Worm (Caenorhabditis elegans) whole organism, L4 larva: ENCODE measurements around the gene nhr-248.

Experiments
- F37D6.2 ChIP-seq: sonication (generic microtip); optimal IDR thresholded peaks from 2 replicates; lab custom pipeline; 2016; ENCODE audit warnings: mild to moderate bottlenecking, missing genetic modification characterization, missing compliant biosample characterization
- F44E2.7 ChIP-seq: fragments of 200-800 bp; sonication (Bioruptor generic); IDR thresholded peaks from 2 replicates; pipeline ENCODE4 v2.1.2; 2022; ENCODE audit warnings: missing genetic modification characterization, missing compliant biosample characterization
- R02D3.7 ChIP-seq: fragments of 150-350 bp; sonication (generic microtip); optimal IDR thresholded peaks from 3 replicates; lab custom pipeline; 2014; ENCODE audit warnings: missing biosample characterization, missing genetic modification characterization
- T20F7.1 ChIP-seq: fragments of 200-800 bp; sonication (Bioruptor generic); optimal IDR thresholded peaks from 2 replicates; lab custom pipeline; 2018; ENCODE audit warnings: mild to moderate bottlenecking, missing genetic modification characterization, missing compliant biosample characterization
- T26A8.4 ChIP-seq: fragments of 200-800 bp; sonication (Bioruptor generic); IDR thresholded peaks from 2 replicates; pipeline ENCODE4 v1.3.6; 2022; ENCODE audit warnings: missing genetic modification characterization, missing compliant biosample characterization
- Y75B8A.6 ChIP-seq: fragments of 200-800 bp; sonication (Bioruptor generic); IDR thresholded peaks from 2 replicates; pipeline ENCODE4 v1.3.6; 2022; ENCODE audit warnings: missing genetic modification reagents, missing genetic modification characterization, missing compliant biosample characterization
- ZK337.2 ChIP-seq: fragments of 200-800 bp; sonication (Bioruptor generic); IDR thresholded peaks from 2 replicates; pipeline ENCODE4 v1.3.6; 2022; ENCODE audit warnings: missing genetic modification reagents, missing genetic modification characterization, missing compliant biosample characterization
- ZK546.5 ChIP-seq, 2 experiments: sonication (generic microtip); optimal IDR thresholded peaks; 2 replicates each; lab custom pipeline; 2017; ENCODE audit warnings: missing biosample characterization in 2 of 2, missing genetic modification characterization in 2 of 2
- aha-1 ChIP-seq: fragments of 150-350 bp; peaks from one replicate; lab custom pipeline; 2014; ENCODE audit warnings: missing biosample characterization, missing genetic modification characterization
- ama-1 ChIP-seq: fragments of 150-350 bp; optimal IDR thresholded peaks from 2 replicates; lab custom pipeline; 2014; ENCODE audit warnings: inconsistent platforms, mixed read lengths
- arid-1 ChIP-seq: fragments of 200-800 bp; sonication (Bioruptor generic); conservative IDR thresholded peaks from 2 replicates; pipeline ENCODE4 v1.3.6; 2022; ENCODE audit warnings: missing genetic modification reagents, missing genetic modification characterization, missing compliant biosample characterization
- daf-12 ChIP-seq: fragments of 150-350 bp; optimal IDR thresholded peaks from 2 replicates; lab custom pipeline; 2014; ENCODE audit warnings: missing biosample characterization, missing genetic modification reagents, missing genetic modification characterization
- daf-16 ChIP-seq, 3 experiments: sonication (generic microtip); optimal IDR thresholded peaks; 2 replicates each; lab custom pipeline; 2016 to 2017; ENCODE audit warnings: missing genetic modification characterization in 3 of 3, missing genetic modification reagents in 3 of 3, mild to moderate bottlenecking in 2 of 3, missing compliant biosample characterization in 2 of 3, missing biosample characterization in 1 of 3, moderate library complexity in 1 of 3
- dmd-6 ChIP-seq: fragments of 200-800 bp; sonication (Bioruptor generic); IDR thresholded peaks from 2 replicates; pipeline ENCODE4 v1.3.6; 2022; ENCODE audit warnings: missing genetic modification reagents, missing genetic modification characterization, missing compliant biosample characterization
- dpl-1 ChIP-seq: fragments of 150-350 bp; optimal IDR thresholded peaks from 2 replicates; lab custom pipeline; 2014; ENCODE audit warnings: missing biosample characterization, missing genetic modification reagents, missing genetic modification characterization
- hlh-11 ChIP-seq: fragments of 200-800 bp; sonication (Bioruptor generic); optimal IDR thresholded peaks from 2 replicates; lab custom pipeline; 2018; ENCODE audit warnings: mild to moderate bottlenecking, missing genetic modification characterization, missing compliant biosample characterization
- hmg-1.1 ChIP-seq: fragments of 200-800 bp; sonication (Bioruptor generic); IDR thresholded peaks from 2 replicates; pipeline ENCODE4 v1.3.6; 2022; ENCODE audit warnings: missing genetic modification reagents, missing genetic modification characterization, missing compliant biosample characterization
- lir-3 ChIP-seq: sonication (generic microtip); optimal IDR thresholded peaks from 2 replicates; lab custom pipeline; 2016; ENCODE audit warnings: mild to moderate bottlenecking, missing genetic modification characterization, missing compliant biosample characterization
- madf-9 ChIP-seq: fragments of 200-800 bp; sonication (Bioruptor generic); conservative IDR thresholded peaks from 2 replicates; pipeline ENCODE4 v1.3.6; 2022; ENCODE audit warnings: missing genetic modification reagents, missing genetic modification characterization, missing compliant biosample characterization
- mdl-1 ChIP-seq, 2 experiments: fragments of 150-350 bp in 1 of 2; sonication (generic microtip) in 1 of 2; optimal IDR thresholded peaks; 2 replicates each; lab custom pipeline; 2014 to 2017; ENCODE audit warnings: missing biosample characterization in 2 of 2, missing genetic modification characterization in 2 of 2
- mes-2 ChIP-seq: sonication (generic microtip); optimal IDR thresholded peaks from 2 replicates; lab custom pipeline; 2016; ENCODE audit warnings: missing genotype, mild to moderate bottlenecking, missing genetic modification characterization, missing compliant biosample characterization; ENCODE audit not compliant: poor library complexity, severe bottlenecking
- mxl-3 ChIP-seq: fragments of 200-800 bp; sonication (Bioruptor generic); optimal IDR thresholded peaks from 2 replicates; lab custom pipeline; 2018; ENCODE audit warnings: mild to moderate bottlenecking, missing genetic modification characterization, missing compliant biosample characterization
- nhr-25 ChIP-seq: sonication (generic microtip); optimal IDR thresholded peaks from 2 replicates; lab custom pipeline; 2017; ENCODE audit warnings: missing genetic modification characterization, mild to moderate bottlenecking, missing compliant biosample characterization, antibody characterized with exemption, moderate library complexity, borderline replicate concordance; ENCODE audit not compliant: insufficient read depth
- nhr-28 ChIP-seq: fragments of 150-350 bp; optimal IDR thresholded peaks from 2 replicates; lab custom pipeline; 2014; ENCODE audit warnings: missing biosample characterization, missing genetic modification characterization
- nhr-41 ChIP-seq: fragments of 200-800 bp; sonication (Bioruptor generic); IDR thresholded peaks from 2 replicates; pipeline ENCODE4 v1.3.6; 2022; ENCODE audit warnings: missing genetic modification reagents, missing genetic modification characterization, missing compliant biosample characterization
- nhr-6 ChIP-seq: fragments of 150-350 bp; optimal IDR thresholded peaks from 2 replicates; lab custom pipeline; 2014; ENCODE audit warnings: missing biosample characterization, missing genetic modification characterization
- nhr-77 ChIP-seq: fragments of 150-350 bp; optimal IDR thresholded peaks from 2 replicates; lab custom pipeline; 2014; ENCODE audit warnings: missing biosample characterization, missing genetic modification characterization
- php-3 ChIP-seq: fragments of 200-800 bp; sonication (Bioruptor generic); IDR thresholded peaks from 2 replicates; pipeline ENCODE4 v1.3.6; 2022; ENCODE audit warnings: missing genetic modification reagents, missing genetic modification characterization, missing compliant biosample characterization
- pqm-1 ChIP-seq: sonication (generic microtip); optimal IDR thresholded peaks from 2 replicates; lab custom pipeline; 2017; ENCODE audit warnings: missing biosample characterization, missing genetic modification characterization
- set-16 ChIP-seq: fragments of 200-800 bp; sonication (Bioruptor generic); IDR thresholded peaks from 2 replicates; pipeline ENCODE4 v1.3.6; 2022; ENCODE audit warnings: missing genetic modification reagents, missing genetic modification characterization, missing compliant biosample characterization
- snpc-4 ChIP-seq: fragments of 150-350 bp; optimal IDR thresholded peaks from 2 replicates; lab custom pipeline; 2014; ENCODE audit warnings: missing biosample characterization, missing genetic modification characterization
- unc-62 ChIP-seq, 3 experiments: fragments of 150-350 bp in 1 of 3; sonication (generic microtip); optimal IDR thresholded peaks in 2 of 3; peaks in 1 of 3; 1 replicate in 1 of 3; 2 replicates in 2 of 3; lab custom pipeline; 2014 to 2017; ENCODE audit warnings: missing biosample characterization in 3 of 3, missing genetic modification characterization in 3 of 3, missing genetic modification reagents in 3 of 3, missing genotype in 1 of 3
- vab-7 ChIP-seq: fragments of 200-800 bp; sonication (Bioruptor generic); IDR thresholded peaks from 2 replicates; pipeline ENCODE4 v1.3.6; 2022; ENCODE audit warnings: missing genetic modification reagents, missing genetic modification characterization, missing compliant biosample characterization
- zip-11 ChIP-seq: fragments of 200-800 bp; sonication (Bioruptor generic); IDR thresholded peaks from 2 replicates; pipeline ENCODE4 v1.3.6; 2022; ENCODE audit warnings: missing genetic modification characterization, missing compliant biosample characterization

The nhr-248 gene

ce11 chrV:17100829-17101228, 3.6 kb downstream of the nhr-248 start, which contains the start of gene ZK218.5:
Gene ZK218.5, plus strand, starts transcription at chrV:17101129.
- TF ChIP-seq F37D6.2 (tag; lab: Kevin White, UChicago) (no peak), nhr-28 (tag; lab: Kevin White, UChicago) (no peak), ZK546.5 (tag; optimal IDR thresholded peaks at IDR 0.05; lab: Kevin White, UChicago) (no peak), snpc-4 (tag; lab: Kevin White, UChicago) (no peak), nhr-25 (tag; lab: Kevin White, UChicago) (no peak), set-16 (GFP tag; lab: Robert Waterston, UW) (no peak)

ce11 chrV:17098669-17099068, 5.8 kb downstream of the nhr-248 start, which contains the start of the genes ZK218.3 and ZK218.4:
Gene ZK218.3, minus strand, starts transcription at chrV:17098769.
Gene ZK218.4, plus strand, starts transcription at chrV:17098854.
- no peak for TF ChIP-seq daf-12
- TF ChIP-seq vab-7 (GFP tag; lab: Robert Waterston, UW), result no peak
- TF ChIP-seq hmg-1.1, result no peak
- TF ChIP-seq dpl-1, result no peak

ce11 chrV:17094568-17094967, 9.9 kb downstream of the nhr-248 start:
- TF ChIP-seq T26A8.4 (GFP tag; lab: Robert Waterston, UW), result no peak
- TF ChIP-seq mdl-1 (tag; optimal IDR thresholded peaks at IDR 0.05; lab: Kevin White, UChicago), result no peak
- no peak for TF ChIP-seq T20F7.1 (GFP tag; lab: Kevin White, UChicago)
- no peak for TF ChIP-seq R02D3.7 (tag; lab: Kevin White, UChicago)
- TF ChIP-seq F44E2.7 (GFP tag; lab: Robert Waterston, UW), result no peak
- no peak for TF ChIP-seq aha-1 (tag; lab: Kevin White, UChicago)
- no peak for TF ChIP-seq lir-3 (tag; lab: Kevin White, UChicago)
- TF ChIP-seq Y75B8A.6 (GFP tag; lab: Robert Waterston, UW), result no peak

ce11 chrV:17092262-17092661, 12.2 kb downstream of the nhr-248 start, which contains the start of gene ZK218.1:
Gene ZK218.1, plus strand, starts transcription at chrV:17092562.
- TF ChIP-seq arid-1 (no peak), zip-11 (GFP tag; lab: Robert Waterston, UW) (no peak), nhr-41 (no peak), nhr-6 (tag; lab: Kevin White, UChicago) (no peak)

- TF ChIP-seq mes-2 (tag; lab: Kevin White, UChicago), result no peak
- TF ChIP-seq madf-9 (GFP tag; lab: Robert Waterston, UW), result no peak
- no peak for TF ChIP-seq ZK337.2 (GFP tag; lab: Robert Waterston, UW)
- TF ChIP-seq nhr-77 (tag; lab: Kevin White, UChicago), result peak; percentile 3
- peak; percentile 86 for TF ChIP-seq dmd-6 (GFP tag; lab: Robert Waterston, UW)
- TF ChIP-seq arid-1, result no peak
- TF ChIP-seq php-3 (GFP tag; lab: Robert Waterston, UW), result 0 out of 2 replicates have a peak, but pooled peaks have one; percentile 20
- peak; percentile 64 for TF ChIP-seq aha-1 (tag; lab: Kevin White, UChicago)
- TF ChIP-seq mxl-3 (GFP tag; lab: Kevin White, UChicago), result peak; percentile 4
- TF ChIP-seq unc-62 (GFP tag; optimal IDR thresholded peaks at IDR 0.05 in 1 of 2; lab: Kevin White, UChicago), result peak in 1 of 2 experiments; percentile 24
- TF ChIP-seq unc-62 (tag; optimal IDR thresholded peaks at IDR 0.05; lab: Kevin White, UChicago), result no peak
- no peak for TF ChIP-seq daf-16 (GFP tag; optimal IDR thresholded peaks at IDR 0.05; lab: Kevin White, UChicago)
- peak; percentile 42 for TF ChIP-seq daf-16 (tag; optimal IDR thresholded peaks at IDR 0.05; lab: Kevin White, UChicago)
- no peak for TF ChIP-seq ama-1
- peak; percentile 19 for TF ChIP-seq nhr-28 (tag; lab: Kevin White, UChicago)
- peak; percentile 60 for TF ChIP-seq hlh-11 (tag; lab: Kevin White, UChicago)
- peak; percentile 58 for TF ChIP-seq pqm-1 (tag; lab: Kevin White, UChicago)
- TF ChIP-seq, all 104 proteins: peak for 10
Observed at ce11 chrV:17089931-17090429, 14.4 kb downstream of the nhr-248 start, which contains the start of gene srh-237. Gene srh-237, plus strand, starts transcription at chrV:17090379.
